Worm (Caenorhabditis elegans) whole organism, L3 larva: ENCODE data around the gene dnc-1.

Experiments
- ZK546.5 ChIP-seq: sonication (generic microtip); optimal IDR thresholded peaks from 2 replicates; lab custom pipeline; 2017; ENCODE audit warnings: missing biosample characterization, missing genetic modification characterization
- ama-1 ChIP-seq: fragments of 150-350 bp; optimal IDR thresholded peaks from 2 replicates; lab custom pipeline; 2018
- ceh-28 ChIP-seq: fragments of 150-350 bp; optimal IDR thresholded peaks from 2 replicates; lab custom pipeline; 2014; ENCODE audit warnings: missing biosample characterization, missing genetic modification reagents, missing genetic modification characterization
- ceh-82 ChIP-seq: fragments of 150-350 bp; optimal IDR thresholded peaks from 2 replicates; lab custom pipeline; 2014; ENCODE audit warnings: missing biosample characterization, missing genetic modification characterization
- ceh-9 ChIP-seq: sonication (generic microtip); optimal IDR thresholded peaks from 2 replicates; lab custom pipeline; 2018; ENCODE audit warnings: missing biosample characterization, missing genetic modification characterization
- daf-12 ChIP-seq: fragments of 150-350 bp; optimal IDR thresholded peaks from 2 replicates; lab custom pipeline; 2014; ENCODE audit warnings: missing biosample characterization, missing genetic modification reagents, missing genetic modification characterization
- egl-27 ChIP-seq: sonication (generic microtip); optimal IDR thresholded peaks from 4 replicates; lab custom pipeline; 2017; ENCODE audit warnings: missing biosample characterization, missing genetic modification reagents, missing genetic modification characterization
- egl-5 ChIP-seq: fragments of 150-350 bp; optimal IDR thresholded peaks from 2 replicates; lab custom pipeline; 2017; ENCODE audit warnings: missing biosample characterization, missing genetic modification reagents, missing genetic modification characterization, inconsistent platforms
- elt-1 ChIP-seq: fragments of 150-350 bp; optimal IDR thresholded peaks from 2 replicates; lab custom pipeline; 2014; ENCODE audit warnings: missing biosample characterization, missing genetic modification characterization
- elt-2 ChIP-seq: sonication (generic microtip); optimal IDR thresholded peaks from 2 replicates; lab custom pipeline; 2016; ENCODE audit warnings: missing genetic modification reagents, mild to moderate bottlenecking, missing genetic modification characterization, missing compliant biosample characterization
- fkh-10 ChIP-seq: sonication (generic microtip); optimal IDR thresholded peaks from 2 replicates; lab custom pipeline; 2017; ENCODE audit warnings: missing biosample characterization, missing genetic modification reagents, missing genetic modification characterization
- fos-1 ChIP-seq: fragments of 150-350 bp; optimal IDR thresholded peaks from 2 replicates; lab custom pipeline; 2014; ENCODE audit warnings: missing biosample characterization, missing genetic modification characterization
- hmg-11 ChIP-seq: sonication (generic microtip); optimal IDR thresholded peaks from 2 replicates; lab custom pipeline; 2016; ENCODE audit warnings: missing genetic modification characterization, missing compliant biosample characterization
- jun-1 ChIP-seq: fragments of 150-350 bp; optimal IDR thresholded peaks from 2 replicates; lab custom pipeline; 2014; ENCODE audit warnings: missing biosample characterization, missing genetic modification reagents, missing genetic modification characterization
- lin-39 ChIP-seq: fragments of 150-350 bp; optimal IDR thresholded peaks from 2 replicates; lab custom pipeline; 2018; ENCODE audit warnings: missing biosample characterization, missing genetic modification reagents, missing genetic modification characterization
- mdl-1 ChIP-seq: fragments of 150-350 bp; optimal IDR thresholded peaks from 2 replicates; lab custom pipeline; 2014; ENCODE audit warnings: missing biosample characterization, missing genetic modification characterization
- mml-1 ChIP-seq: fragments of 150-350 bp; sonication (generic microtip); optimal IDR thresholded peaks from 3 replicates; lab custom pipeline; 2014; ENCODE audit warnings: missing biosample characterization, missing genetic modification characterization
- nfya-1 ChIP-seq: sonication (generic microtip); optimal IDR thresholded peaks from 2 replicates; lab custom pipeline; 2017; ENCODE audit warnings: missing genetic modification characterization, mild to moderate bottlenecking, missing compliant biosample characterization, antibody characterized with exemption, moderate library complexity; ENCODE audit not compliant: insufficient read depth
- nhr-11 ChIP-seq: fragments of 150-350 bp; optimal IDR thresholded peaks from 2 replicates; lab custom pipeline; 2014; ENCODE audit warnings: missing biosample characterization, missing genetic modification characterization
- nhr-23 ChIP-seq: fragments of 150-350 bp; optimal IDR thresholded peaks from 2 replicates; lab custom pipeline; 2014; ENCODE audit warnings: missing biosample characterization, missing genetic modification reagents, missing genetic modification characterization
- nhr-25 ChIP-seq: sonication (generic microtip); optimal IDR thresholded peaks from 2 replicates; lab custom pipeline; 2017; ENCODE audit warnings: missing biosample characterization, missing genetic modification characterization
- nhr-28 ChIP-seq: fragments of 150-350 bp; optimal IDR thresholded peaks from 2 replicates; lab custom pipeline; 2014; ENCODE audit warnings: missing biosample characterization, missing genetic modification characterization
- nhr-43 ChIP-seq: sonication (generic microtip); optimal IDR thresholded peaks from 2 replicates; lab custom pipeline; 2016; ENCODE audit warnings: mild to moderate bottlenecking, missing genetic modification characterization, missing compliant biosample characterization; ENCODE audit not compliant: poor library complexity, severe bottlenecking
- nhr-67 ChIP-seq: fragments of 150-350 bp; optimal IDR thresholded peaks from 2 replicates; lab custom pipeline; 2014; ENCODE audit warnings: missing biosample characterization, missing genetic modification characterization
- nhr-76 ChIP-seq: fragments of 150-350 bp; sonication (generic microtip); optimal IDR thresholded peaks from 5 replicates; lab custom pipeline; 2014; ENCODE audit warnings: missing biosample characterization, missing genetic modification characterization
- nhr-77 ChIP-seq: fragments of 150-350 bp; optimal IDR thresholded peaks from 2 replicates; lab custom pipeline; 2014; ENCODE audit warnings: missing biosample characterization, missing genetic modification characterization
- pha-4 ChIP-seq: fragments of 150-350 bp; optimal IDR thresholded peaks from 2 replicates; lab custom pipeline; 2014; ENCODE audit warnings: missing biosample characterization, missing genetic modification reagents, missing genetic modification characterization
- pqm-1 ChIP-seq: fragments of 150-350 bp; optimal IDR thresholded peaks from 2 replicates; lab custom pipeline; 2017; ENCODE audit warnings: missing biosample characterization, missing genetic modification characterization, inconsistent platforms
- skn-1 ChIP-seq: fragments of 150-350 bp; optimal IDR thresholded peaks from 2 replicates; lab custom pipeline; 2014; ENCODE audit warnings: missing biosample characterization, missing genetic modification characterization
- tbx-2 ChIP-seq: sonication (generic microtip); optimal IDR thresholded peaks from 2 replicates; lab custom pipeline; 2016; ENCODE audit warnings: mild to moderate bottlenecking, missing genetic modification characterization, missing compliant biosample characterization
- unc-39 ChIP-seq: sonication (generic microtip); optimal IDR thresholded peaks from 4 replicates; lab custom pipeline; 2017; ENCODE audit warnings: missing biosample characterization, missing genetic modification characterization
- zag-1 ChIP-seq: fragments of 150-350 bp; optimal IDR thresholded peaks from 2 replicates; lab custom pipeline; 2014; ENCODE audit warnings: missing biosample characterization, missing genetic modification characterization

The dnc-1 gene

ce11 chrIV:10916134-10916533 lies 16.9 kb downstream of the dnc-1 start:
- TF ChIP-seq elt-1 (tag; lab: Kevin White, UChicago) (peak; percentile 91), nhr-28 (tag; lab: Kevin White, UChicago) (no peak), skn-1 (tag; lab: Kevin White, UChicago) (no peak), nhr-23 (tag; lab: Kevin White, UChicago) (peak; percentile 60), nhr-25 (tag; lab: Kevin White, UChicago) (peak; percentile 47), ZK546.5 (tag; lab: Kevin White, UChicago) (no peak)

DNA sequence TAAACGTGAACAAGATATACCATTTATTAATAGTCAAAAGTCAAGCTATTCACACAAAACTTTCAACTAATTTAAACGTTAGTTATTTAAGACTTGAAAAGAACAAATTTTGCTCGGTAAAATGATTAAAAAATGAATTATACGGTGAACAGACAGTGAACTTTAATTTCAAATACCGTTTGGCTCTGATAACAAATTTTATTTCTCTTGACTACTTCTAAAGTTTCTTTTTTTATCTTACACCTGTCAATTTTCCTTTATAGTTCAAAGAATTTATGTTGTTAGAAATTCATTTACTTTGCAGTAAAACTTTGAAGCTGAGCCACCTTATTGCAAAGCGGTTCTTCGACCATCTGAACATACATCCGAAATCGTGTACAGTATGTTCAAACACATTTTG lies 17.6 kb downstream of the dnc-1 start, which contains the start of gene ZK593.3:
ZK593.3 (plus strand) TSS at position 301 of the 400 bp plus-strand sequence.
- no peak for TF ChIP-seq ceh-82 (tag; lab: Kevin White, UChicago)
- peak; percentile 5 for TF ChIP-seq pqm-1 (tag; lab: Kevin White, UChicago)

DNA sequence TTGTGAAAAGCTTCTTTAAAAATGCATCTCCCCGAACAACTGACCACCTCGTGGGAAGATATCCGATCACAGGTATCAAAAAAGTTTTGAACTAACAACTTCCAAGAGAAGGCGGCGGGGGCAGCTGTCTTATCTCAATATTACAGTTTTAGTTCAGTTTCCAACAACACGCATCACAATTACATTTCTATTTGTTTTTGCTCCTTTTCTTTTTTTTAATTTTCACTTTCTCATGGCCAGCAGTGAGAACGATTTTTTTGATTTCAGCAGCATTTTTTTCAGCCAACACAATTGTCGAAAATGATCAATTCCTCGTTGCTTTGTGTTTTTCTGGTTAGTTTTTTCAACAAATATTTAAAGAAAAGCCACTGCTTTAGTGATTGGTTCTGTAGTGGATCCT lies 19.9 kb downstream of the dnc-1 start, which contains the start of gene ZK593.2:
ZK593.2 (plus strand) TSS at position 301 of the 400 bp plus-strand sequence.
- peak; percentile 40 for TF ChIP-seq elt-2 (tag; lab: Kevin White, UChicago)
- TF ChIP-seq ama-1 (lab: Kevin White, UChicago): no peak
- no peak for TF ChIP-seq elt-1 (tag; lab: Kevin White, UChicago)
- TF ChIP-seq, all 47 proteins: peak for 1

DNA sequence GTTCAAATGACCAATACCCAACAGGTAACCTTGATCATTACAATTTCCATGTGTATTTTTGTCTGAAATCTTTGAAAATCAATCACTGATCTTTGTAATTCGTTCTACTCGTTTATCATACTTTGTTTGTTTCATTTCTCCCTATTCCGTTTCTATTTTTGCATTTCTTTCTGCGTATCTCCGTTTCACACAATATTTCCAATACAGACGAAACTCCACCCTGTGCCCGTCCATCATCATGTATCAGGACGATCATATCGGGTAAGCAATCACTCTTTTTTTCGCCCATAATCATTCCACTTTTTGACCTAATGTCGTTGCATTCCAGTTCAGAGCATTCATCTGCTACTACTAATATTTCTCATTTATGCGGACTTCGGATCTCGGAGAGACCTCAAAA lies 23.3 kb downstream of the dnc-1 start, which contains the start of gene pyk-2:
pyk-2 (plus strand) TSS at position 206 of the 400 bp plus-strand sequence.
- TF ChIP-seq elt-2 (tag; lab: Kevin White, UChicago) (peak; percentile 79), egl-27 (tag; lab: Kevin White, UChicago) (no peak), mml-1 (tag; lab: Kevin White, UChicago) (no peak), mdl-1 (tag; lab: Kevin White, UChicago) (no peak), unc-39 (tag; lab: Kevin White, UChicago) (no peak), fos-1 (no peak), egl-5 (tag; lab: Kevin White, UChicago) (no peak), ama-1 (lab: Kevin White, UChicago) (no peak), pqm-1 (tag; lab: Kevin White, UChicago) (peak; percentile 67), fkh-10 (GFP tag; lab: Kevin White, UChicago) (no peak), nhr-28 (tag; lab: Kevin White, UChicago) (no peak)

ce11 chrIV:10909206-10909605 lies 23.8 kb downstream of the dnc-1 start, which contains the start of gene ZK596.2:
ZK596.2 (minus strand) TSS chrIV:10909306.
- TF ChIP-seq ceh-82 (tag; lab: Kevin White, UChicago) (no peak), jun-1 (tag; lab: Kevin White, UChicago) (no peak)

DNA sequence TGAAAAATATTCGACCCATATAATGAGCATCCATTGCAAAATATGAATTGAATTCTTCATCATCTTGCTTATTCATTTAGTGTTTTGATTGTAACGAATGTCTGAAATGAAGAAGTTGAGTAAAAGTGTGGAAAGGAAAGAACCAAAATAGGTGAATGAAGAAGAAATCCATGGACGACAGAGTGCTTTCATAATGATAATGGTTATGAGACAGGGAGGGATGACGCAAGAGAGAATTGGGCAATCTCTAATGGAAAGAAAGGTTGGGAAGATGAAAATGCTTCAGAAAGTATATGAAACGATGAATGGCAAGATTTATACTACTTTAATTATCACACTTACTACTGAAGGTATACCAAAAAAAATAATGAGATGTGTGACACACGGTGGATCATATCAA lies 28.7 kb downstream of the dnc-1 start, which contains the start of gene ZK596.3:
ZK596.3 (minus strand) TSS at position 101 of the 400 bp plus-strand sequence.
- TF ChIP-seq skn-1 (tag; lab: Kevin White, UChicago) (no peak), nfya-1 (tag; lab: Kevin White, UChicago) (no peak), nhr-67 (tag; lab: Kevin White, UChicago) (no peak), daf-12 (tag; lab: Kevin White, UChicago) (no peak), pha-4 (tag; lab: Kevin White, UChicago) (no peak), jun-1 (tag; lab: Kevin White, UChicago) (no peak), mdl-1 (tag; lab: Kevin White, UChicago) (no peak), elt-2 (tag; lab: Kevin White, UChicago) (no peak), nhr-43 (tag; lab: Kevin White, UChicago) (no peak), egl-5 (tag; lab: Kevin White, UChicago) (no peak), tbx-2 (tag; lab: Kevin White, UChicago) (no peak)
- TF ChIP-seq, all 47 proteins: peak for 0

DNA sequence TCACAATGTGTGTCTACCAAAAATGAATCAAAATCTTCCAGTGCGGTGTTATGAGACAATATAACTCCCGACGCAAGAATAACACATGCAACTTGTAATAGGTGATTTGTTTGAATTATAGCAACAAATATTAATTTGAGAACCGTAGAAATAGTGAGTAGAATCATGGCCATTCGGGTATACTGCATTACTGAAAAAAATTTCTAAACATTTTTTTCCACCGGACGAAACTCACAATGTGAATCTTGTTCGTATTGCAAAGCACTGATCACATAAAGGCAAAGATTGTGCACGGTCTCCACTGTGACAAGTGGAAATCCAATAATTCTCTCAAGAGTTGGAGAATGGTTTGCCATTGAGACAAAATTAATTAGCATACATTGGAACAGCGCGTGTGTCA lies 30.5 kb downstream of the dnc-1 start:
- no peak for TF ChIP-seq lin-39 (tag; lab: Kevin White, UChicago)
- TF ChIP-seq zag-1 (tag; lab: Kevin White, UChicago): no peak
- TF ChIP-seq nhr-77 (tag; lab: Kevin White, UChicago): no peak
- TF ChIP-seq ceh-28: no peak
- no peak for TF ChIP-seq nhr-76 (tag; lab: Kevin White, UChicago)
- TF ChIP-seq skn-1 (tag; lab: Kevin White, UChicago): no peak
- no peak for TF ChIP-seq hmg-11
- no peak for TF ChIP-seq ceh-9 (tag; lab: Kevin White, UChicago)
- TF ChIP-seq nhr-11 (tag; lab: Kevin White, UChicago): no peak
